Worm (Caenorhabditis elegans): Measurements from ENCODE around the gene C23F12.3.

DNA sequence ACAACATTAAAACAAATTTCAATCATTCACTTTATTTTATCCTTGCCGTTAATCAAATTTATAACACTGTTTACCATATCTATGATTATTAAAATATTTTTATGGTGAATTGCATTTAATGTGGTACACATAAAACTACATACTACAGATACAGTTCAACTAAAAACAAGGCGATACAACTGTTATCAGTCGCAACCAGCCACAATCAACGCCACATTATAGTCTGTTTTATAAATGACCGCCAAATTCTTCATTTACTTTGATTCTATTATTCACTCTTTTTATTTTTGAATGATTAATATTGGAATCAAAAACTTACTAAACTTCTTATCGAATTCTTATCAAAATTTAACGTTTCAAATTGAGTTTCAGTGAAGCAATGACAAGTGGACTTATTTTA is 36.6 kb downstream of the C23F12.3 start, which contains the start of gene B0272.4:
- TF ChIP-seq tab-1 (GFP tag; IDR thresholded peaks at IDR 0.05) (no peak), klf-2 (GFP tag; conservative IDR thresholded peaks at IDR 0.05) (no peak), ztf-23 (GFP tag; IDR thresholded peaks at IDR 0.05) (no peak), cog-1 (tag; optimal IDR thresholded peaks at IDR 0.05) (no peak), ref-1 (GFP tag; conservative IDR thresholded peaks at IDR 0.05) (no peak), flt-1 (GFP tag; IDR thresholded peaks at IDR 0.05) (no peak), med-1 (GFP tag; optimal IDR thresholded peaks at IDR 0.05; ENCODE audit: insufficient read depth) (no peak), T22C8.4 (GFP tag; IDR thresholded peaks at IDR 0.05) (no peak), ztf-29 (GFP tag; IDR thresholded peaks at IDR 0.05) (no peak)
